Fruit fly (Drosophila melanogaster): ENCODE results near the gene CG1316.

The CG1316 gene

dm6 chr3L:4313299-4313698 lies 29.6 kb downstream of the CG1316 start, which contains the start of gene Claspin (continued):
- TF ChIP-seq bab2 (GFP tag; optimal IDR thresholded peaks at IDR 0.05) (no peak), CG2199 (GFP tag; IDR thresholded peaks at IDR 0.05) (no peak; the same call in 2 of the 3 replicates), Taf1 (GFP tag; IDR thresholded peaks at IDR 0.05) (no peak), CG7963 (GFP tag; IDR thresholded peaks at IDR 0.05; ENCODE audit: partially characterized antibody) (0 out of 3 replicates have a peak, but pooled peaks have one; percentile 8), CG13894 (tag; optimal IDR thresholded peaks at IDR 0.05) (no peak), twi (tag; optimal IDR thresholded peaks at IDR 0.05) (no peak), bcd (GFP tag; optimal IDR thresholded peaks at IDR 0.05) (peak; percentile 26), lmd (GFP tag; IDR thresholded peaks at IDR 0.05) (peak; percentile 5; the same call in 1 of the 2 replicates), unpg (GFP tag; optimal IDR thresholded peaks at IDR 0.05) (no peak), H2.0 (GFP tag; IDR thresholded peaks at IDR 0.05) (peak; percentile 17; the same call in 1 of the 2 replicates), chm (GFP tag; IDR thresholded peaks at IDR 0.05) (no peak), da (GFP tag; optimal IDR thresholded peaks at IDR 0.05) (no peak), CG9609 (GFP tag; optimal IDR thresholded peaks at IDR 0.05) (peak; percentile 23), fd102C (GFP tag; optimal IDR thresholded peaks at IDR 0.05) (no peak), CG42726 (GFP tag; IDR thresholded peaks at IDR 0.05; ENCODE audit: partially characterized antibody) (peak; percentile 26; the same call in 1 of the 2 replicates), al (GFP tag; IDR thresholded peaks at IDR 0.05) (no peak), CG10267 (tag; optimal IDR thresholded peaks at IDR 0.05) (peak; percentile 95), CG9215 (GFP tag; IDR thresholded peaks at IDR 0.05) (no peak), cas (GFP tag; IDR thresholded peaks at IDR 0.05) (no peak; the same call in 1 of the 2 replicates), CG30403 (GFP tag; optimal IDR thresholded peaks at IDR 0.05) (peak; percentile 17), Dek (tag; optimal IDR thresholded peaks at IDR 0.05) (peak; percentile 45), ssp (GFP tag; IDR thresholded peaks at IDR 0.05) (no peak), HLH54F (GFP tag; optimal IDR thresholded peaks at IDR 0.05) (peak; percentile 53), ro (GFP tag; IDR thresholded peaks at IDR 0.05) (no peak), Ets97D (GFP tag; optimal IDR thresholded peaks at IDR 0.05) (peak; percentile 80), insv (GFP tag; optimal IDR thresholded peaks at IDR 0.05) (no peak), MBD-R2 (GFP tag; IDR thresholded peaks at IDR 0.05) (peak; percentile 86), kay (GFP tag; optimal IDR thresholded peaks at IDR 0.05) (peak; percentile 32), CG7786 (GFP tag; optimal IDR thresholded peaks at IDR 0.05) (peak; percentile 62), fru (optimal IDR thresholded peaks at IDR 0.05) (no peak), hkb (optimal IDR thresholded peaks at IDR 0.05) (no peak), hkb (GFP tag; IDR thresholded peaks at IDR 0.05) (peak; percentile 20), CG1603 (tag; optimal IDR thresholded peaks at IDR 0.05) (peak; percentile 73), phol (tag; optimal IDR thresholded peaks at IDR 0.05) (no peak), Fer3 (tag; optimal IDR thresholded peaks at IDR 0.05) (no peak), vfl (GFP tag; optimal IDR thresholded peaks at IDR 0.05) (no peak), bsh (GFP tag; optimal IDR thresholded peaks at IDR 0.05) (peak in 1 of 2 experiments; percentile 16), yki (optimal IDR thresholded peaks at IDR 0.05) (no peak), chif (GFP tag; optimal IDR thresholded peaks at IDR 0.05) (peak; percentile 40 to 43), CG10462 (GFP tag; optimal IDR thresholded peaks at IDR 0.05) (peak; percentile 47), seq (GFP tag; IDR thresholded peaks at IDR 0.05) (no peak), CG2116 (GFP tag; optimal IDR thresholded peaks at IDR 0.05) (peak; percentile 34), CG2712 (tag; optimal IDR thresholded peaks at IDR 0.05) (peak; percentile 45), Mad (GFP tag; optimal IDR thresholded peaks at IDR 0.05) (peak; percentile 54), CG12155 (GFP tag; optimal IDR thresholded peaks at IDR 0.05) (peak; percentile 61), CG14441 (GFP tag; IDR thresholded peaks at IDR 0.05) (no peak), CG12769 (tag; optimal IDR thresholded peaks at IDR 0.05) (peak; percentile 60), CG8290 (GFP tag; optimal IDR thresholded peaks at IDR 0.05) (peak; percentile 25), CG8290 (tag; optimal IDR thresholded peaks at IDR 0.05) (peak in 1 of 2 experiments; percentile 85), HLH3B (GFP tag; IDR thresholded peaks at IDR 0.05) (no peak), nom (GFP tag; optimal IDR thresholded peaks at IDR 0.05) (no peak), p53 (GFP tag; optimal IDR thresholded peaks at IDR 0.05) (no peak), CG13624 (GFP tag; optimal IDR thresholded peaks at IDR 0.05) (peak; percentile 61)
